Worm (Caenorhabditis elegans) whole organism, L3 larva: ENCODE data around the gene nfki-1.

ENCODE experiments used
- R02D3.7 ChIP-seq: fragments of 150-350 bp; optimal IDR thresholded peaks from 2 replicates; lab custom pipeline; 2014; ENCODE audit warnings: missing biosample characterization, missing genetic modification characterization
- ceh-16 ChIP-seq: sonication (generic microtip); optimal IDR thresholded peaks from 2 replicates; lab custom pipeline; 2017; ENCODE audit warnings: missing biosample characterization, missing genetic modification characterization
- ceh-28 ChIP-seq: fragments of 150-350 bp; optimal IDR thresholded peaks from 2 replicates; lab custom pipeline; 2014; ENCODE audit warnings: missing biosample characterization, missing genetic modification reagents, missing genetic modification characterization
- ceh-82 ChIP-seq: fragments of 150-350 bp; optimal IDR thresholded peaks from 2 replicates; lab custom pipeline; 2014; ENCODE audit warnings: missing biosample characterization, missing genetic modification characterization
- daf-12 ChIP-seq: fragments of 150-350 bp; optimal IDR thresholded peaks from 2 replicates; lab custom pipeline; 2014; ENCODE audit warnings: missing biosample characterization, missing genetic modification reagents, missing genetic modification characterization
- egl-27 ChIP-seq: sonication (generic microtip); optimal IDR thresholded peaks from 4 replicates; lab custom pipeline; 2017; ENCODE audit warnings: missing biosample characterization, missing genetic modification reagents, missing genetic modification characterization
- egl-5 ChIP-seq: fragments of 150-350 bp; optimal IDR thresholded peaks from 2 replicates; lab custom pipeline; 2017; ENCODE audit warnings: missing biosample characterization, missing genetic modification reagents, missing genetic modification characterization, inconsistent platforms
- elt-1 ChIP-seq: fragments of 150-350 bp; optimal IDR thresholded peaks from 2 replicates; lab custom pipeline; 2014; ENCODE audit warnings: missing biosample characterization, missing genetic modification characterization
- elt-2 ChIP-seq: sonication (generic microtip); optimal IDR thresholded peaks from 2 replicates; lab custom pipeline; 2016; ENCODE audit warnings: missing genetic modification reagents, mild to moderate bottlenecking, missing genetic modification characterization, missing compliant biosample characterization
- elt-3 ChIP-seq, 3 experiments: fragments of 150-350 bp in 1 of 3; sonication (generic microtip) in 2 of 3; optimal IDR thresholded peaks; 2 replicates in 2 of 3; 4 replicates in 1 of 3; lab custom pipeline; 2014 to 2017; ENCODE audit warnings: missing biosample characterization in 3 of 3, missing genetic modification characterization in 3 of 3
- eor-1 ChIP-seq, 2 experiments: fragments of 150-350 bp; optimal IDR thresholded peaks; 2 replicates each; lab custom pipeline; 2014 to 2018; ENCODE audit warnings: missing biosample characterization in 2 of 2, missing genetic modification characterization in 2 of 2
- fkh-10 ChIP-seq: sonication (generic microtip); optimal IDR thresholded peaks from 2 replicates; lab custom pipeline; 2017; ENCODE audit warnings: missing biosample characterization, missing genetic modification reagents, missing genetic modification characterization
- hmg-11 ChIP-seq: sonication (generic microtip); optimal IDR thresholded peaks from 2 replicates; lab custom pipeline; 2016; ENCODE audit warnings: missing genetic modification characterization, missing compliant biosample characterization
- jun-1 ChIP-seq: fragments of 150-350 bp; optimal IDR thresholded peaks from 2 replicates; lab custom pipeline; 2014; ENCODE audit warnings: missing biosample characterization, missing genetic modification reagents, missing genetic modification characterization
- lin-15B ChIP-seq: fragments of 150-350 bp; optimal IDR thresholded peaks from 2 replicates; lab custom pipeline; 2014; ENCODE audit warnings: missing biosample characterization, missing genetic modification characterization
- lin-39 ChIP-seq: fragments of 150-350 bp; optimal IDR thresholded peaks from 2 replicates; lab custom pipeline; 2018; ENCODE audit warnings: missing biosample characterization, missing genetic modification reagents, missing genetic modification characterization
- lsy-12 ChIP-seq: sonication (generic microtip); optimal IDR thresholded peaks from 2 replicates; lab custom pipeline; 2016; ENCODE audit warnings: mild to moderate bottlenecking, missing genetic modification characterization, missing compliant biosample characterization
- mml-1 ChIP-seq: fragments of 150-350 bp; sonication (generic microtip); optimal IDR thresholded peaks from 3 replicates; lab custom pipeline; 2014; ENCODE audit warnings: missing biosample characterization, missing genetic modification characterization
- nfya-1 ChIP-seq: sonication (generic microtip); optimal IDR thresholded peaks from 2 replicates; lab custom pipeline; 2017; ENCODE audit warnings: missing genetic modification characterization, mild to moderate bottlenecking, missing compliant biosample characterization, antibody characterized with exemption, moderate library complexity; ENCODE audit not compliant: insufficient read depth
- nhr-11 ChIP-seq: fragments of 150-350 bp; optimal IDR thresholded peaks from 2 replicates; lab custom pipeline; 2014; ENCODE audit warnings: missing biosample characterization, missing genetic modification characterization
- nhr-12 ChIP-seq: fragments of 150-350 bp; optimal IDR thresholded peaks from 2 replicates; lab custom pipeline; 2014; ENCODE audit warnings: missing biosample characterization, missing genetic modification characterization
- nhr-23 ChIP-seq: fragments of 150-350 bp; optimal IDR thresholded peaks from 2 replicates; lab custom pipeline; 2014; ENCODE audit warnings: missing biosample characterization, missing genetic modification reagents, missing genetic modification characterization
- nhr-237 ChIP-seq: fragments of 150-350 bp; optimal IDR thresholded peaks from 2 replicates; lab custom pipeline; 2014; ENCODE audit warnings: missing biosample characterization, missing genetic modification characterization
- nhr-28 ChIP-seq: fragments of 150-350 bp; optimal IDR thresholded peaks from 2 replicates; lab custom pipeline; 2014; ENCODE audit warnings: missing biosample characterization, missing genetic modification characterization
- nhr-76 ChIP-seq: fragments of 150-350 bp; sonication (generic microtip); optimal IDR thresholded peaks from 5 replicates; lab custom pipeline; 2014; ENCODE audit warnings: missing biosample characterization, missing genetic modification characterization
- pha-4 ChIP-seq: fragments of 150-350 bp; optimal IDR thresholded peaks from 2 replicates; lab custom pipeline; 2014; ENCODE audit warnings: missing biosample characterization, missing genetic modification reagents, missing genetic modification characterization
- pqm-1 ChIP-seq: fragments of 150-350 bp; optimal IDR thresholded peaks from 2 replicates; lab custom pipeline; 2017; ENCODE audit warnings: missing biosample characterization, missing genetic modification characterization, inconsistent platforms
- sea-2 ChIP-seq: fragments of 150-350 bp; sonication (generic microtip); optimal IDR thresholded peaks from 4 replicates; lab custom pipeline; 2014; ENCODE audit warnings: missing biosample characterization, missing genetic modification reagents, missing genetic modification characterization
- snpc-4 ChIP-seq: fragments of 150-350 bp; optimal IDR thresholded peaks from 2 replicates; lab custom pipeline; 2014; ENCODE audit warnings: missing biosample characterization, missing genetic modification characterization
- unc-62 ChIP-seq: fragments of 150-350 bp; sonication (generic microtip); optimal IDR thresholded peaks from 4 replicates; lab custom pipeline; 2014; ENCODE audit warnings: missing biosample characterization, missing genetic modification reagents, missing genetic modification characterization

The nfki-1 gene

DNA sequence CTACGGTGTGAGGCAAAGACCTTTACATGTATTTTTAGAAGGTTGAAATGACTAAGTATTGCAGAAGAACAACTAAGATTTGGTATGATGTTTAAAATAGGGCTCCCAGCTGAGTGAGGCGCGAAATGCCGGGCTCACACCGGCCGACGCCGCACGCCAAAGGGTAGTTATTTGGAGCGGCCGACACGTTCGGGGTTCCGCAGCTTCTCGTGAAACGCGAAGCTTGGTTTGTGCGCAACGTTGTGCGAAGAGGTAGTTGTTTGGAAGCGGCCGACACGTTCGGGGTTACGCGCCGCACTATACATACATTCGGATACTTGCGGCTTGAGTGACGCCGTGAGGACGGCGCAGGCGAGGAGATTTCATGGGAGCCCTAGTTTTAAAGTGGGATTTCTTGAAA lies 33.2 kb downstream of the nfki-1 start:
- no peak for TF ChIP-seq hmg-11
- no peak for TF ChIP-seq egl-5 (tag; lab: Kevin White, UChicago)
- peak; percentile 28 for TF ChIP-seq snpc-4 (tag; lab: Kevin White, UChicago)
- no peak for TF ChIP-seq egl-27 (tag; lab: Kevin White, UChicago)
- no peak for TF ChIP-seq eor-1 (tag; optimal IDR thresholded peaks at IDR 0.05; lab: Kevin White, UChicago)
- no peak for TF ChIP-seq lsy-12 (tag; lab: Kevin White, UChicago)
- no peak for TF ChIP-seq nhr-28 (tag; lab: Kevin White, UChicago)
- no peak for TF ChIP-seq ceh-82
- no peak for TF ChIP-seq R02D3.7 (tag; lab: Kevin White, UChicago)

DNA sequence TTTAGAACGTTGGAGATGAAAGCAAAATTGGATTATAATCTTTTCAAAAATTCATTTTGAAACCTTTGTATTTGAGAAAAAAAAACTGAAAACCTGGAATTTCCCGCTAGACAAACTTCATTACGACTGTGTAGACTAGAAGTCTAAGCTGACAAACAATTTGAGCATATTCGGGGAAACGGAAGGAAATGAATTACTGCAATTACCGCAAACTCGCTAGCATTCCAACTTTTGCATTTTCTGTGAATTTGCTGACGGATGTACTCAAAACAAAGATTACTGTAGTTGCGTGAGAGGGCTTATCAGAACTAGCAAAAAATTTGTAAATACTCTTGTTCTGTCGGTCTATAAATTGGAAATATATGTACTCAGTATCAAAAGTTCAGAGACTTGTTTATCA lies 34.8 kb downstream of the nfki-1 start:
- no peak for TF ChIP-seq pqm-1 (tag; lab: Kevin White, UChicago)
- TF ChIP-seq nhr-11 (tag; lab: Kevin White, UChicago), result peak; percentile 79

DNA sequence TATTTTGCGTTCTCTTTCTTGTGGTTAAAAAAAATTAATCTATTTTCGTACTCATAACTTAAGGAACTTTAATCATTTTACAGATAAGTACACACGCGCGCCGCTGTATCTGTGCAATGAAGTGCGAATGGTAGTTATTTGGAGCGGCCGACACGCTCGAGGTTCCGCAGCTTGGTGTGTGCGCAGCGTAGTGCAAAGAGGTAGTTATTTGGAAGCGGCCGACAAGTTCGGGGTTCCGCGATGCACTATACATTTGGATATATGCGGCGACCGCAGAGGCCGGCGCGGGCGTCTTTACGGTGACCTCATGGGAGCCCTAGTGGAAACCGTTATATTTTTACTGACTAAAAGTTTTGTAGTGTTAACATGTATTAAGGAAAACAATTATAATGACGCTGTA lies 37.6 kb downstream of the nfki-1 start:
- TF ChIP-seq jun-1 (tag; lab: Kevin White, UChicago), result no peak
- TF ChIP-seq nhr-237 (tag; lab: Kevin White, UChicago), result no peak
- no peak for TF ChIP-seq lin-15B (tag; lab: Kevin White, UChicago)
- TF ChIP-seq snpc-4 (tag; lab: Kevin White, UChicago), result peak; percentile 44
- TF ChIP-seq nhr-76, result no peak
- TF ChIP-seq mml-1 (tag; lab: Kevin White, UChicago), result no peak
- TF ChIP-seq pqm-1 (tag; lab: Kevin White, UChicago), result no peak
- TF ChIP-seq ceh-16, result no peak

DNA sequence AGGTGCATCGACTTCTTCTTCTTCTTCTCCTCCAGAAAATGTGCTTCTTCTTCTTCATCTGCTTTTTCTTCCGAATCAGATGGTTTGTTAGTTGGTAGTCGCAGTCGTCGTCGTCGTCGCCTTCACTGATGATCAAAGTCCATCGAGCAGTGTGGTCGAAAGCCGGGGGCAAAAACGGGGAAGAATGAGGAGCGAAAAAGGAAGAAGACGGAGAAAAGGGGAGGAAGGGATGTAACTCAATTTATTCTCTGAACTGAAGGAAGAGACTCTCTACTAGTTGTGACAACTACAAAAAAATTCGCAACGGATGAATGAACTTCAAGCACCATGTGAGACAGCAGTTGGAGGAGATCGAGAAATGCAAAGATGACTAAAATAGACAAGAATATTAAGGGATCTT lies 40.7 kb downstream of the nfki-1 start:
- TF ChIP-seq ceh-16 (no peak), lsy-12 (tag; lab: Kevin White, UChicago) (no peak), nhr-76 (no peak), fkh-10 (GFP tag; lab: Kevin White, UChicago) (peak; percentile 39), unc-62 (GFP tag; lab: Kevin White, UChicago) (no peak), hmg-11 (no peak), nfya-1 (tag; lab: Kevin White, UChicago) (peak; percentile 26), elt-3 (tag; optimal IDR thresholded peaks at IDR 0.05; lab: Kevin White, UChicago) (no peak), ceh-28 (tag; lab: Kevin White, UChicago) (no peak)

DNA sequence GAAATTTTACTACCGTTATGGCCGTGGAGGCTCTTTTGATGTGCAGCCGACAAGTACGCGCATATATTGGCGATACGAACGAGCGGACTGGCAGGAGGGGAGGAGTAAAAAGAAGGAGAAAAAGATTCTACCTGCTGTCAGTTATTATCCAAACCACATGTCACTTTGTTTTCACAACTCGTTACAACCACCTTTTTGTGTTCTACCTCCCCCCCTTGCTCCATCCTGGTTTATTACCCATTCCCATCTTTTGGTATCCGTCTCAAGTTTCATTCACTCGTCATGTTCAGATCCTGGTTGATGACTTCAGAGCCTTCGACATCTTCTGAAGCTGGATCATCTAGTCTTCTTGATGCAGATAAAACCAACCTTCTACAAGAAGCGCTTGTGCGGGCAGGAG lies 52.6 kb downstream of the nfki-1 start, which contains the start of gene psa-3:
Gene psa-3, plus strand, starts transcription at position 301 of the 400 bp plus-strand sequence.
- TF ChIP-seq nhr-11 (tag; lab: Kevin White, UChicago) (no peak), daf-12 (tag; lab: Kevin White, UChicago) (no peak), lin-39 (tag; lab: Kevin White, UChicago) (no peak), ceh-16 (no peak), lsy-12 (tag; lab: Kevin White, UChicago) (no peak), elt-1 (tag; lab: Kevin White, UChicago) (no peak), nhr-76 (no peak), nhr-12 (tag; lab: Kevin White, UChicago) (no peak), snpc-4 (tag; lab: Kevin White, UChicago) (no peak), nfya-1 (tag; lab: Kevin White, UChicago) (no peak), sea-2 (GFP tag; lab: Kevin White, UChicago) (no peak), nhr-23 (tag; lab: Kevin White, UChicago) (no peak), ceh-82 (no peak)

DNA sequence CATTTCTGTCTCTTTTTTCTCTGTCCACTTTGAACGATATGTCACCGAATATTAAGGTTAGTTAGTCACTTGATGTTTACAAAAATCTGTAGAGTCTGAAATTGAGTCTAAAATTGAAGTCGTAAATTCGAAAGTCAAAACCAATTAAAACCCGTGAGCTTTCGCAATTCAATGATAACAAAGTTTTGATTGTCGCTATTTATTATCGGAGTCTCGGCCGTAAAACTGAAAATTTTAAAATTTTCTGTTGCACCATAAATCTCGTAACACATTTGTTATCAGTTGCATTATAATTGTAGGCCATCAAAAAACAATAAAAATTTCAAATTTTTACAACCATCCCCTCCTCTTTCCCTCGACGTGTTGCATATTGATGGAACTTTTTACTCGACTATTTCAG lies 53.5 kb downstream of the nfki-1 start:
- TF ChIP-seq eor-1 (tag; optimal IDR thresholded peaks at IDR 0.05; lab: Kevin White, UChicago) (no peak), elt-2 (peak; percentile 94), jun-1 (tag; lab: Kevin White, UChicago) (peak; percentile 57), pha-4 (tag; lab: Kevin White, UChicago) (peak; percentile 46), pqm-1 (tag; lab: Kevin White, UChicago) (peak; percentile 88)
